Fruit fly (Drosophila melanogaster): ENCODE data around the gene Ugt36A1.

Ugt36A1 gene

dm6 chr2L:3594000-3594399 lies 24.9 kb upstream of the Ugt36A1 start (continued):
- TF ChIP-seq HLH106 (tag; optimal IDR thresholded peaks at IDR 0.05): peak; percentile 74

DNA sequence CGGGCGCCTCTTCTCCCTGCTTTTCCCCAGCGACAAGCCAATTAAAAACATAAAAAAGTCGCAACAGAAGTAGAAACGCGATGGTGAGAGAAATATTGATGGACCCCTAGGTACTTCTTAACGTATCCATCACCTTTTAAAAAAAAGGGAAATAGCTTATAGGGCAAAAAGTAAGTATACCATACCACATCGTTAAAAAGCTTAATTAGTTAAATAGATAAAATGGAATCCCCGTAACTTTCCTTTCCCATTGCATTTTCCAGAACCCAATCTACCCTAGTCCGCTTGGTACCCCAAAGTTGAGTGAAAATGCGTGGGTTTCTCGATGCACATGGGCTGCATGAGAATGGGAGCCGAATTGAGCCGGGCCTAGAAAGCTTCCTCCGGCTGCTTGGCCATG lies 24.3 kb upstream of the Ugt36A1 start:
- TF ChIP-seq dl (GFP tag; optimal IDR thresholded peaks at IDR 0.05; ENCODE audit: insufficient read depth in 1 of 2, partially characterized antibody in 2 of 2): no peak
- no peak for TF ChIP-seq sage (GFP tag; optimal IDR thresholded peaks at IDR 0.05)
- TF ChIP-seq brk (GFP tag; optimal IDR thresholded peaks at IDR 0.05): no peak
- TF ChIP-seq ey (GFP tag; optimal IDR thresholded peaks at IDR 0.05): no peak
- TF ChIP-seq Rel (GFP tag; optimal IDR thresholded peaks at IDR 0.05): no peak
- no peak for TF ChIP-seq Rel (tag; optimal IDR thresholded peaks at IDR 0.05)
- TF ChIP-seq N (GFP tag; optimal IDR thresholded peaks at IDR 0.05): no peak
- TF ChIP-seq dmrt93B (GFP tag; optimal IDR thresholded peaks at IDR 0.05): no peak
- no peak for TF ChIP-seq psq (GFP tag; optimal IDR thresholded peaks at IDR 0.05)
- TF ChIP-seq HLH106 (tag; optimal IDR thresholded peaks at IDR 0.05): no peak

- TF ChIP-seq foxo (GFP tag; optimal IDR thresholded peaks at IDR 0.05) (peak in 1 of 2 experiments; percentile 9), woc (GFP tag; optimal IDR thresholded peaks at IDR 0.05) (peak; percentile 36), rgr (GFP tag; optimal IDR thresholded peaks at IDR 0.05) (no peak), HLH106 (tag; optimal IDR thresholded peaks at IDR 0.05) (peak; percentile 21), sv (GFP tag; optimal IDR thresholded peaks at IDR 0.05) (no peak), usp (GFP tag; optimal IDR thresholded peaks at IDR 0.05) (no peak), br (GFP tag; optimal IDR thresholded peaks at IDR 0.05) (peak; percentile 36), Sp1 (GFP tag; optimal IDR thresholded peaks at IDR 0.05) (no peak), h (GFP tag; optimal IDR thresholded peaks at IDR 0.05) (peak; percentile 27)
These were observed 21.8 kb upstream of the Ugt36A1 start for dm6 chr2L:3597126-3597525.

DNA sequence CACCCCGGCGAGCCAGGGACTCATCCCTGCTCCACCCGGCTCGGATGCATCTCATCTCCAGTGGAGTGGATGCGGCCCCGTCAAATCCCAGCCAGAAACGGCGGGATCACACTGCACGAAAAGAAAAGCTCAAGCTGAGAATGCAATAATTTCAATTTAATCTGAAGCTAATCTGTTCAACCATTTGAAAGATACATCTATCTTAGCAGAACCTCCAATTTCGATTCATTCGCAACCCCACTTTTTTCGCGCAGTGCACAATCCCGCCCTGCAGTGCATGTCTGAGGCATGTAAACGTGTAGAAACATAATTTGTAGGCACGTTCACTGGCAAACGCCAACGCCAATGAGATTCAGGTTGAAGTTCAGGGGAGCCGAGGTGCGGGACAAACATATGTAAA lies 20.4 kb upstream of the Ugt36A1 start:
- TF ChIP-seq Hr78 (GFP tag; optimal IDR thresholded peaks at IDR 0.05): no peak
- no peak for TF ChIP-seq Dif (GFP tag; optimal IDR thresholded peaks at IDR 0.05; ENCODE audit: partially characterized antibody)
- no peak for TF ChIP-seq OdsH (GFP tag; optimal IDR thresholded peaks at IDR 0.05)
- TF ChIP-seq h (GFP tag; optimal IDR thresholded peaks at IDR 0.05): peak; percentile 36
- TF ChIP-seq N (GFP tag; optimal IDR thresholded peaks at IDR 0.05): no peak
- TF ChIP-seq jim (GFP tag; optimal IDR thresholded peaks at IDR 0.05): no peak
- TF ChIP-seq fru (GFP tag; optimal IDR thresholded peaks at IDR 0.05): peak; percentile 29
- TF ChIP-seq pan (optimal IDR thresholded peaks at IDR 0.05): no peak
- no peak for TF ChIP-seq Vsx2 (GFP tag; optimal IDR thresholded peaks at IDR 0.05; ENCODE audit: partially characterized antibody)
- TF ChIP-seq CrebA (GFP tag; optimal IDR thresholded peaks at IDR 0.05; ENCODE audit: borderline replicate concordance): no peak
- TF ChIP-seq rgr (GFP tag; optimal IDR thresholded peaks at IDR 0.05): peak; percentile 32
- TF ChIP-seq usp (GFP tag; optimal IDR thresholded peaks at IDR 0.05): no peak
- TF ChIP-seq Mio (GFP tag; optimal IDR thresholded peaks at IDR 0.05): no peak
- TF ChIP-seq CG9705 (GFP tag; optimal IDR thresholded peaks at IDR 0.05): no peak
- TF ChIP-seq sv (GFP tag; optimal IDR thresholded peaks at IDR 0.05): no peak
- TF ChIP-seq brk (GFP tag; optimal IDR thresholded peaks at IDR 0.05): no peak
- peak; percentile 11 for TF ChIP-seq Sp1 (GFP tag; optimal IDR thresholded peaks at IDR 0.05)
- TF ChIP-seq Jra (GFP tag; optimal IDR thresholded peaks at IDR 0.05): no peak
- peak; percentile 27 for TF ChIP-seq HLH106 (tag; optimal IDR thresholded peaks at IDR 0.05)
- TF ChIP-seq tai (GFP tag; optimal IDR thresholded peaks at IDR 0.05): no peak
- TF ChIP-seq ey (GFP tag; optimal IDR thresholded peaks at IDR 0.05): peak; percentile 35
- no peak for TF ChIP-seq Dfd (GFP tag; optimal IDR thresholded peaks at IDR 0.05)
- TF ChIP-seq foxo (GFP tag; optimal IDR thresholded peaks at IDR 0.05): peak in 1 of 2 experiments; percentile 58

- TF ChIP-seq psq (GFP tag; optimal IDR thresholded peaks at IDR 0.05) (no peak), Myc (optimal IDR thresholded peaks at IDR 0.05) (no peak), N (GFP tag; optimal IDR thresholded peaks at IDR 0.05) (no peak), CG9705 (GFP tag; optimal IDR thresholded peaks at IDR 0.05) (no peak), foxo (GFP tag; optimal IDR thresholded peaks at IDR 0.05) (no peak), Vsx2 (GFP tag; optimal IDR thresholded peaks at IDR 0.05; ENCODE audit: partially characterized antibody) (no peak), dmrt93B (GFP tag; optimal IDR thresholded peaks at IDR 0.05) (no peak), Hr78 (GFP tag; optimal IDR thresholded peaks at IDR 0.05) (no peak), Rel (GFP tag; optimal IDR thresholded peaks at IDR 0.05) (no peak), Rel (tag; optimal IDR thresholded peaks at IDR 0.05) (no peak), sage (GFP tag; optimal IDR thresholded peaks at IDR 0.05) (no peak), CrebA (GFP tag; optimal IDR thresholded peaks at IDR 0.05; ENCODE audit: borderline replicate concordance) (no peak), br (GFP tag; optimal IDR thresholded peaks at IDR 0.05) (no peak), Hr83 (GFP tag; optimal IDR thresholded peaks at IDR 0.05; ENCODE audit: poor library complexity, severe bottlenecking) (no peak), woc (GFP tag; optimal IDR thresholded peaks at IDR 0.05) (no peak), OdsH (GFP tag; optimal IDR thresholded peaks at IDR 0.05) (no peak), Sp1 (GFP tag; optimal IDR thresholded peaks at IDR 0.05) (no peak), ey (GFP tag; optimal IDR thresholded peaks at IDR 0.05) (no peak), pan (optimal IDR thresholded peaks at IDR 0.05) (no peak)
These were observed 18.1 kb upstream of the Ugt36A1 start for dm6 chr2L:3600847-3601246.

Data from whole organism, wandering third instar larva.